Fruit fly (Drosophila melanogaster): ENCODE data around the gene CG9281.

Gene CG9281

DNA sequence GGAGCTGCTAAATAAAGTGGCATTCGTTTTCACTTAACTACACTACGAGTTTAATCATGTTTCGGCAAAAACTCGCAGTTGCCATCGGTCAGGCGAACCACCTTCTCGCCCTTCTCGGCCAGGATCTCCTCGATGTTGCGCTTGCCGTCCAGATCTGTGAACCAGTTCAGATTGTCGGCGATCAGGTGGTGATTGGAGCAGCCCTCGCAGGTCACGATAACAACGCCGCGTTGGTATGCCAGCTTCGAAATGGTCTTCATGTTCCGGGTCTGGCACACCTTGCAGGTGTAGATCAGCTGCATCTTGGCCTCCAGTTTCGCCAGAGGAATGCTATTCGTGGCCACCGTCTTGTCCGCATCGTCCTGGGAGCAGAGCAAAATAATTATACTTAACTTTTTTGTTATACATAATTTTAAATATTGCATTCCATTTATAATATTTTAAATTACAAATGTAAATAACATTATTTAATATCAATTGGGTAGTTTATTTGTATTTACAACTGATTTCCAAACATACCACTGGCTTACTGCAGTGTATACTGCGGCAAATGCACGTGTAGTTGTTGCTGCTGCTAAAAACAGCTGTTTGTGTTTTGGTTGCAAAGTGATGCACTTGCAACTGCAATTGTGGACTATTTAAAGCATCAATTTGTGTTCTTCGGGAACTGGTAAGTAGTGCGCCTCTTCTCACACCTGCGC is 23.0 kb upstream of the CG9281 start:
- TF ChIP-seq fd96Ca (GFP tag; IDR thresholded peaks at IDR 0.05) (no peak), rn (GFP tag; IDR thresholded peaks at IDR 0.05) (peak; percentile 25; the same call in 1 of the 2 replicates), CG32121 (GFP tag; IDR thresholded peaks at IDR 0.05) (peak; percentile 21; the same call in 1 of the 2 replicates), CG15710 (tag; optimal IDR thresholded peaks at IDR 0.05) (no peak), CG12605 (GFP tag; IDR thresholded peaks at IDR 0.05) (peak; percentile 52), Ets98B (GFP tag; IDR thresholded peaks at IDR 0.05) (peak; percentile 9; the same call in 1 of the 2 replicates), CG4496 (GFP tag; IDR thresholded peaks at IDR 0.05) (peak; percentile 48; the same call in 2 of the 3 replicates)

dm6 chrX:15731968-15732367 is 21.6 kb upstream of the CG9281 start, which contains the start of gene CG8191:
Gene CG8191, plus strand, starts transcription at chrX:15732178.
- TF ChIP-seq Snoo (tag; optimal IDR thresholded peaks at IDR 0.05) (no peak), fd96Ca (GFP tag; IDR thresholded peaks at IDR 0.05) (no peak), CG10348 (GFP tag; IDR thresholded peaks at IDR 0.05) (no peak), CG14655 (GFP tag; optimal IDR thresholded peaks at IDR 0.05) (no peak), Ets98B (GFP tag; IDR thresholded peaks at IDR 0.05) (no peak), Pif1A (GFP tag; optimal IDR thresholded peaks at IDR 0.05) (no peak), CG13204 (GFP tag; optimal IDR thresholded peaks at IDR 0.05) (no peak), Pif1B (GFP tag; optimal IDR thresholded peaks at IDR 0.05) (no peak)

- TF ChIP-seq Ets98B (GFP tag; IDR thresholded peaks at IDR 0.05) (no peak), CG15710 (tag; optimal IDR thresholded peaks at IDR 0.05) (peak; percentile 1), CG13204 (GFP tag; optimal IDR thresholded peaks at IDR 0.05) (no peak)
Measured at dm6 chrX:15712409-15712808, 2.1 kb upstream of the CG9281 start, which contains the start of gene HUWE1. Gene HUWE1, plus strand, starts transcription at chrX:15712628.

DNA sequence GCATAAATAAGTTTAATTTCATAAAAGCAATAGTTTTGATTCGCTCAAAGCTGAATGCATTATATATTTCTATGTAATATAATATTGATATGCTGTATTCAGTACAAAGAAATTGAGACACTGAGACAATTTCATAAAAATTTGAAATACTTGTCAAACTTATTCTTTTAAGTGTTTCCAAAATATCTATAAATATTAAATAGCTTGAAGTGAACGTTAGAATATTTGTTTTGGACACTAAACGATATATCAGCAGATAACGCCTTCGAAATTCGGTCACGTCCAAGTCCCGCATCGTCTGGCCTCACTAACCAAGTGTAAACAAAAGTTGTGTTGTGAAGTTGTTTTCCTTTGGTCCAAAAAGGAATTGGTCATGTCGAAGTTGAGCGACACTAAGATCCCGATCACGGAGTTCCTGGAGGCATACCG is 426 bp upstream of the CG9281 start:
- TF ChIP-seq CG10348 (GFP tag; IDR thresholded peaks at IDR 0.05): no peak
- no peak for TF ChIP-seq Snoo (tag; optimal IDR thresholded peaks at IDR 0.05)
- no peak for TF ChIP-seq fd96Ca (GFP tag; IDR thresholded peaks at IDR 0.05)
- no peak for TF ChIP-seq D1 (tag; optimal IDR thresholded peaks at IDR 0.05)
- TF ChIP-seq rn (GFP tag; IDR thresholded peaks at IDR 0.05): no peak
- TF ChIP-seq CG12605 (GFP tag; IDR thresholded peaks at IDR 0.05): no peak
- no peak for TF ChIP-seq CG15710 (tag; optimal IDR thresholded peaks at IDR 0.05)
- TF ChIP-seq CG17806 (tag; optimal IDR thresholded peaks at IDR 0.05): no peak
- no peak for TF ChIP-seq EcR (GFP tag; optimal IDR thresholded peaks at IDR 0.05)
- no peak for TF ChIP-seq Ets98B (GFP tag; IDR thresholded peaks at IDR 0.05)
- no peak for TF ChIP-seq CG14655 (GFP tag; optimal IDR thresholded peaks at IDR 0.05)

dm6 chrX:15709624-15709983 is 735 bp downstream of the CG9281 start:
- TF ChIP-seq fd96Ca (GFP tag; IDR thresholded peaks at IDR 0.05): no peak; the same call in 2 of the 3 replicates
- TF ChIP-seq Pif1B (GFP tag; optimal IDR thresholded peaks at IDR 0.05): no peak
- peak; percentile 2 for TF ChIP-seq CG8159 (tag; optimal IDR thresholded peaks at IDR 0.05)
- TF ChIP-seq CG8301 (tag; optimal IDR thresholded peaks at IDR 0.05): peak; percentile 8
- TF ChIP-seq EcR (GFP tag; optimal IDR thresholded peaks at IDR 0.05): no peak
- TF ChIP-seq CG17806 (tag; optimal IDR thresholded peaks at IDR 0.05): no peak
- TF ChIP-seq CG4496 (GFP tag; IDR thresholded peaks at IDR 0.05): peak; percentile 31; the same call in 2 of the 3 replicates
- TF ChIP-seq CG15710 (tag; optimal IDR thresholded peaks at IDR 0.05): peak; percentile 0

- no peak for TF ChIP-seq D1 (tag; optimal IDR thresholded peaks at IDR 0.05)
- peak; percentile 34; the same call in 1 of the 2 replicates for TF ChIP-seq Ets98B (GFP tag; IDR thresholded peaks at IDR 0.05)
- peak; percentile 66; the same call in 2 of the 3 replicates for TF ChIP-seq fd96Ca (GFP tag; IDR thresholded peaks at IDR 0.05)
- TF ChIP-seq rn (GFP tag; IDR thresholded peaks at IDR 0.05): no peak
- peak; percentile 69 for TF ChIP-seq CG8159 (tag; optimal IDR thresholded peaks at IDR 0.05)
- TF ChIP-seq CG12605 (GFP tag; IDR thresholded peaks at IDR 0.05): no peak
- no peak for TF ChIP-seq Pif1B (GFP tag; optimal IDR thresholded peaks at IDR 0.05)
- TF ChIP-seq Pif1A (GFP tag; optimal IDR thresholded peaks at IDR 0.05): no peak
- TF ChIP-seq CG14655 (GFP tag; optimal IDR thresholded peaks at IDR 0.05): no peak
- peak; percentile 56 for TF ChIP-seq CG17806 (tag; optimal IDR thresholded peaks at IDR 0.05)
- TF ChIP-seq CG32121 (GFP tag; IDR thresholded peaks at IDR 0.05): peak; percentile 57
- peak; percentile 59 for TF ChIP-seq Snoo (tag; optimal IDR thresholded peaks at IDR 0.05)
- TF ChIP-seq gl (tag; optimal IDR thresholded peaks at IDR 0.05): no peak
- no peak for TF ChIP-seq CG13204 (GFP tag; optimal IDR thresholded peaks at IDR 0.05)
- peak; percentile 38 for TF ChIP-seq EcR (GFP tag; optimal IDR thresholded peaks at IDR 0.05)
- TF ChIP-seq CG4496 (GFP tag; IDR thresholded peaks at IDR 0.05): peak; percentile 68; the same call in 2 of the 3 replicates
- peak; percentile 50 for TF ChIP-seq CG8301 (tag; optimal IDR thresholded peaks at IDR 0.05)
- TF ChIP-seq CG34367 (tag; optimal IDR thresholded peaks at IDR 0.05): peak; percentile 61
- TF ChIP-seq CG15710 (tag; optimal IDR thresholded peaks at IDR 0.05): peak; percentile 72
- TF ChIP-seq CG9948 (tag; optimal IDR thresholded peaks at IDR 0.05): peak; percentile 68
- peak; percentile 29; the same call in 1 of the 2 replicates for TF ChIP-seq CG10348 (GFP tag; IDR thresholded peaks at IDR 0.05)
Measured at dm6 chrX:15703720-15704206, 6.6 kb downstream of the CG9281 start, which contains the start of the genes Pis and Hap40. Gene Pis, minus strand, starts transcription at chrX:15703770. Gene Hap40, plus strand, starts transcription at chrX:15704125.
